Fruit fly (Drosophila melanogaster) whole organism: ENCODE data around the gene CG16743.

Experiments used
- CG8478 ChIP-seq: fragments of >200 bp; optimal IDR thresholded peaks from 2 replicates; lab custom pipeline; 2018; ENCODE audit warnings: inconsistent platforms
- Dll ChIP-seq: fragments of >200 bp; optimal IDR thresholded peaks from 2 replicates; lab custom pipeline; 2017
- EcR ChIP-seq, 2 experiments: fragments of >200 bp; optimal IDR thresholded peaks; 2 replicates each; lab custom pipeline; 2017; ENCODE audit warnings: missing biosample characterization in 2 of 2, missing genetic modification characterization in 2 of 2, missing genetic modification reagents in 2 of 2
- pan ChIP-seq: fragments of >200 bp; optimal IDR thresholded peaks from 2 replicates; lab custom pipeline; 2017
- psq ChIP-seq: fragments of >200 bp; optimal IDR thresholded peaks from 2 replicates; lab custom pipeline; 2017
- usp ChIP-seq: fragments of >200 bp; optimal IDR thresholded peaks from 2 replicates; lab custom pipeline; 2017; ENCODE audit warnings: missing biosample characterization, missing genetic modification characterization, mixed read lengths

dm6 chr2L:10940196-10940595, 31.9 kb upstream of the CG16743 start:
- TF ChIP-seq CG8478 (lab: Kevin White, UChicago) (no peak), pan (lab: Kevin White, UChicago) (no peak), EcR (GFP tag; optimal IDR thresholded peaks at IDR 0.05; lab: Kevin White, UChicago) (no peak), psq (no peak), usp (GFP tag; lab: Kevin White, UChicago) (no peak), Dll (lab: Kevin White, UChicago) (no peak)
